Worm (Caenorhabditis elegans) whole organism, midembryonic: Measurements from ENCODE around the gene ssp-32.

ENCODE experiments used
- T22C8.4 ChIP-seq: fragments of 200-800 bp; sonication (Bioruptor generic); IDR thresholded peaks from 2 replicates; pipeline ENCODE4 v1.3.6; 2022; ENCODE audit warnings: missing genetic modification characterization, missing compliant biosample characterization
- cog-1 ChIP-seq: sonication (generic microtip); optimal IDR thresholded peaks from 2 replicates; lab custom pipeline; 2016; ENCODE audit warnings: missing genetic modification characterization, missing compliant biosample characterization
- flt-1 ChIP-seq: fragments of 200-800 bp; sonication (Bioruptor generic); IDR thresholded peaks from 2 replicates; pipeline ENCODE4 v1.3.6; 2022; ENCODE audit warnings: missing genetic modification characterization, missing compliant biosample characterization
- klf-2 ChIP-seq: fragments of 200-800 bp; sonication (Bioruptor generic); conservative IDR thresholded peaks from 2 replicates; pipeline ENCODE4 v1.3.6; 2022; ENCODE audit warnings: missing genetic modification reagents, missing genetic modification characterization, missing compliant biosample characterization
- med-1 ChIP-seq: sonication (generic microtip); optimal IDR thresholded peaks from 2 replicates; lab custom pipeline; 2017; ENCODE audit warnings: missing genetic modification characterization, mild to moderate bottlenecking, missing compliant biosample characterization, antibody characterized with exemption, missing genetic modification reagents; ENCODE audit not compliant: insufficient read depth
- ref-1 ChIP-seq: fragments of 200-800 bp; sonication (Bioruptor generic); conservative IDR thresholded peaks from 2 replicates; pipeline ENCODE4 v1.3.6; 2022; ENCODE audit warnings: missing genetic modification reagents, missing genetic modification characterization, missing compliant biosample characterization
- tab-1 ChIP-seq: fragments of 200-800 bp; sonication (Bioruptor generic); IDR thresholded peaks from 2 replicates; pipeline ENCODE4 v1.3.6; 2022; ENCODE audit warnings: missing genetic modification characterization, missing compliant biosample characterization
- ztf-23 ChIP-seq: fragments of 200-800 bp; sonication (Bioruptor generic); IDR thresholded peaks from 2 replicates; pipeline ENCODE4 v1.3.6; 2022; ENCODE audit warnings: missing genetic modification reagents, missing genetic modification characterization, missing compliant biosample characterization
- ztf-29 ChIP-seq: fragments of 200-800 bp; sonication (Bioruptor generic); IDR thresholded peaks from 2 replicates; pipeline ENCODE4 v1.3.6; 2022; ENCODE audit warnings: missing genetic modification reagents, missing genetic modification characterization, missing compliant biosample characterization

ssp-32 gene

ce11 chrIV:9857952-9858488 is 37.2 kb upstream of the ssp-32 start, which contains the start of gene npp-1:
Gene npp-1, plus strand, starts transcription at chrIV:9858488.
- TF ChIP-seq flt-1 (GFP tag; lab: Robert Waterston, UW) (no peak), ref-1 (GFP tag; lab: Robert Waterston, UW) (no peak), T22C8.4 (no peak), klf-2 (GFP tag; lab: Robert Waterston, UW) (no peak), tab-1 (no peak)

- no peak for TF ChIP-seq flt-1 (GFP tag; lab: Robert Waterston, UW)
- no peak for TF ChIP-seq ztf-29 (GFP tag; lab: Robert Waterston, UW)
- TF ChIP-seq klf-2 (GFP tag; lab: Robert Waterston, UW), result no peak
- TF ChIP-seq ztf-23 (GFP tag; lab: Robert Waterston, UW), result no peak
- no peak for TF ChIP-seq T22C8.4
- TF ChIP-seq cog-1 (tag; lab: Kevin White, UChicago), result no peak
- no peak for TF ChIP-seq med-1 (GFP tag; lab: Kevin White, UChicago)
- no peak for TF ChIP-seq tab-1
- TF ChIP-seq ref-1 (GFP tag; lab: Robert Waterston, UW), result no peak
Measured at ce11 chrIV:9858970-9859369, 36.2 kb upstream of the ssp-32 start.

ce11 chrIV:9861921-9862320 is 33.3 kb upstream of the ssp-32 start, which contains the start of gene K07F5.14:
Gene K07F5.14, plus strand, starts transcription at chrIV:9862221.
- TF ChIP-seq med-1 (GFP tag; lab: Kevin White, UChicago), result no peak
- TF ChIP-seq cog-1 (tag; lab: Kevin White, UChicago), result no peak
- TF ChIP-seq ref-1 (GFP tag; lab: Robert Waterston, UW), result no peak
- no peak for TF ChIP-seq flt-1 (GFP tag; lab: Robert Waterston, UW)
- no peak for TF ChIP-seq klf-2 (GFP tag; lab: Robert Waterston, UW)
- TF ChIP-seq ztf-23 (GFP tag; lab: Robert Waterston, UW), result no peak

ce11 chrIV:9863817-9864216 is 31.4 kb upstream of the ssp-32 start, which contains the start of gene K07F5.16:
Gene K07F5.16, plus strand, starts transcription at chrIV:9864117.
- TF ChIP-seq klf-2 (GFP tag; lab: Robert Waterston, UW), result no peak
- no peak for TF ChIP-seq flt-1 (GFP tag; lab: Robert Waterston, UW)
- no peak for TF ChIP-seq ref-1 (GFP tag; lab: Robert Waterston, UW)
- no peak for TF ChIP-seq cog-1 (tag; lab: Kevin White, UChicago)
- TF ChIP-seq ztf-23 (GFP tag; lab: Robert Waterston, UW), result no peak
- TF ChIP-seq ztf-29 (GFP tag; lab: Robert Waterston, UW), result no peak
- TF ChIP-seq tab-1, result no peak

- no peak for TF ChIP-seq flt-1 (GFP tag; lab: Robert Waterston, UW)
- no peak for TF ChIP-seq klf-2 (GFP tag; lab: Robert Waterston, UW)
- no peak for TF ChIP-seq ztf-29 (GFP tag; lab: Robert Waterston, UW)
- TF ChIP-seq tab-1, result no peak
- TF ChIP-seq T22C8.4, result no peak
- TF ChIP-seq med-1 (GFP tag; lab: Kevin White, UChicago), result no peak
- no peak for TF ChIP-seq cog-1 (tag; lab: Kevin White, UChicago)
- TF ChIP-seq ref-1 (GFP tag; lab: Robert Waterston, UW), result no peak
- TF ChIP-seq ztf-23 (GFP tag; lab: Robert Waterston, UW), result no peak
Measured at ce11 chrIV:9864778-9865177, 30.4 kb upstream of the ssp-32 start, which contains the start of the genes K07F5.15 and K07F5.22. Gene K07F5.15, plus strand, starts transcription at chrIV:9865078. Gene K07F5.22, plus strand, starts transcription at chrIV:9865078.

- no peak for TF ChIP-seq tab-1
- no peak for TF ChIP-seq flt-1 (GFP tag; lab: Robert Waterston, UW)
- TF ChIP-seq cog-1 (tag; lab: Kevin White, UChicago), result no peak
Measured at ce11 chrIV:9866865-9867264, 28.3 kb upstream of the ssp-32 start.

- TF ChIP-seq ztf-23 (GFP tag; lab: Robert Waterston, UW) (no peak), klf-2 (GFP tag; lab: Robert Waterston, UW) (no peak), ztf-29 (GFP tag; lab: Robert Waterston, UW) (no peak), T22C8.4 (no peak), cog-1 (tag; lab: Kevin White, UChicago) (no peak), flt-1 (GFP tag; lab: Robert Waterston, UW) (no peak), tab-1 (no peak), med-1 (GFP tag; lab: Kevin White, UChicago) (no peak), ref-1 (GFP tag; lab: Robert Waterston, UW) (no peak)
Measured at ce11 chrIV:9867915-9868314, 27.3 kb upstream of the ssp-32 start.

- TF ChIP-seq ref-1 (GFP tag; lab: Robert Waterston, UW) (no peak), med-1 (GFP tag; lab: Kevin White, UChicago) (no peak), ztf-23 (GFP tag; lab: Robert Waterston, UW) (no peak), cog-1 (tag; lab: Kevin White, UChicago) (no peak), T22C8.4 (no peak), ztf-29 (GFP tag; lab: Robert Waterston, UW) (no peak), tab-1 (no peak), klf-2 (GFP tag; lab: Robert Waterston, UW) (no peak), flt-1 (GFP tag; lab: Robert Waterston, UW) (no peak)
Measured at ce11 chrIV:9869344-9869743, 25.8 kb upstream of the ssp-32 start.

ce11 chrIV:9872210-9872609 is 23.0 kb upstream of the ssp-32 start:
- TF ChIP-seq flt-1 (GFP tag; lab: Robert Waterston, UW), result no peak
- TF ChIP-seq med-1 (GFP tag; lab: Kevin White, UChicago), result no peak
- no peak for TF ChIP-seq ztf-23 (GFP tag; lab: Robert Waterston, UW)

ce11 chrIV:9872786-9873185 is 22.4 kb upstream of the ssp-32 start:
- TF ChIP-seq med-1 (GFP tag; lab: Kevin White, UChicago) (no peak), ref-1 (GFP tag; lab: Robert Waterston, UW) (no peak), cog-1 (tag; lab: Kevin White, UChicago) (no peak), tab-1 (no peak), flt-1 (GFP tag; lab: Robert Waterston, UW) (no peak), klf-2 (GFP tag; lab: Robert Waterston, UW) (no peak), T22C8.4 (no peak), ztf-23 (GFP tag; lab: Robert Waterston, UW) (no peak), ztf-29 (GFP tag; lab: Robert Waterston, UW) (no peak)
